Fruit fly (Drosophila melanogaster): ENCODE results near the gene CG8028.

Gene CG8028

DNA sequence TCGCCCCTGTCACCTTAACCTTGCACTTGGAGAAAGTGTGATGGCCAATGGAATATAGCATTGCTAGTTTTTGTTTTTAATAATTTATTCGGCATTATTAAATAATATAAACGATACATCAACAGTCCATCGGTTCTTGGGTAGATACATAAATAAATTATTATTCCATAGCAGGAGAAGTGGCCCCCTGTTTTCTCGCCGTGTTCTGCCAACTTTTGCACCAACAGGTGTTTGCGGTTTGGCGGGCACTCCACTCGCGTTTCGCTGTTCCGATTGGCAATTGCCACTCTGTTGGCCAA lies 43.6 kb upstream of the CG8028 start (continued):
- TF ChIP-seq unpg (GFP tag; optimal IDR thresholded peaks at IDR 0.05), result peak; percentile 85
- TF ChIP-seq CG10147 (GFP tag; optimal IDR thresholded peaks at IDR 0.05), result peak; percentile 79
- TF ChIP-seq tup (GFP tag; optimal IDR thresholded peaks at IDR 0.05), result peak; percentile 62
- TF ChIP-seq CG12659 (GFP tag; optimal IDR thresholded peaks at IDR 0.05), result peak; percentile 85
- TF ChIP-seq CG11247 (GFP tag; IDR thresholded peaks at IDR 0.05), result no peak
- peak; percentile 50 for TF ChIP-seq CG1602 (GFP tag; optimal IDR thresholded peaks at IDR 0.05)
- peak; percentile 95 for TF ChIP-seq Drgx (GFP tag; IDR thresholded peaks at IDR 0.05)
- TF ChIP-seq prd (optimal IDR thresholded peaks at IDR 0.05), result no peak
- peak; percentile 88 for TF ChIP-seq prd (GFP tag; IDR thresholded peaks at IDR 0.05)
- TF ChIP-seq ato (GFP tag; IDR thresholded peaks at IDR 0.05; ENCODE audit: partially characterized antibody), result no peak
- TF ChIP-seq repo (GFP tag; optimal IDR thresholded peaks at IDR 0.05), result peak; percentile 37
- TF ChIP-seq tgo (GFP tag; IDR thresholded peaks at IDR 0.05), result peak; percentile 79
- peak; percentile 81 for TF ChIP-seq CG9817 (tag; optimal IDR thresholded peaks at IDR 0.05)
- TF ChIP-seq cad (GFP tag; optimal IDR thresholded peaks at IDR 0.05), result no peak
- TF ChIP-seq CG31388 (GFP tag; optimal IDR thresholded peaks at IDR 0.05), result no peak
- peak; percentile 47; the same call in 1 of the 2 replicates for TF ChIP-seq Oaz (GFP tag; IDR thresholded peaks at IDR 0.05)
- TF ChIP-seq Spps (tag; optimal IDR thresholded peaks at IDR 0.05), result peak; percentile 51
- TF ChIP-seq CG7928 (GFP tag; optimal IDR thresholded peaks at IDR 0.05), result peak; percentile 56
- TF ChIP-seq Dbx (GFP tag; IDR thresholded peaks at IDR 0.05), result peak; percentile 93
- peak; percentile 65 for TF ChIP-seq CG11723 (GFP tag; optimal IDR thresholded peaks at IDR 0.05)
- TF ChIP-seq CG33557 (GFP tag; optimal IDR thresholded peaks at IDR 0.05), result no peak
- TF ChIP-seq CG9932 (GFP tag; IDR thresholded peaks at IDR 0.05), result peak; percentile 89
- TF ChIP-seq Aef1 (GFP tag; IDR thresholded peaks at IDR 0.05), result peak; percentile 75
- no peak for TF ChIP-seq Kr (GFP tag; optimal IDR thresholded peaks at IDR 0.05)
- TF ChIP-seq CG16813 (GFP tag; IDR thresholded peaks at IDR 0.05; ENCODE audit: partially characterized antibody), result no peak
- TF ChIP-seq Hr3 (GFP tag; optimal IDR thresholded peaks at IDR 0.05), result peak; percentile 77
- TF ChIP-seq CG8924 (tag; optimal IDR thresholded peaks at IDR 0.05), result peak; percentile 86
- TF ChIP-seq row (GFP tag; IDR thresholded peaks at IDR 0.05), result peak; percentile 89
- no peak for TF ChIP-seq sima (GFP tag; optimal IDR thresholded peaks at IDR 0.05)
- peak; percentile 79 for TF ChIP-seq CG6765 (GFP tag; optimal IDR thresholded peaks at IDR 0.05)
- TF ChIP-seq gfzf (GFP tag; optimal IDR thresholded peaks at IDR 0.05), result no peak
- TF ChIP-seq hkb (optimal IDR thresholded peaks at IDR 0.05), result no peak
- TF ChIP-seq hkb (GFP tag; IDR thresholded peaks at IDR 0.05), result peak; percentile 81
- TF ChIP-seq CG13123 (GFP tag; optimal IDR thresholded peaks at IDR 0.05), result peak; percentile 53
- peak; percentile 81 for TF ChIP-seq Taf1 (GFP tag; IDR thresholded peaks at IDR 0.05)
- peak; percentile 82 for TF ChIP-seq Blimp-1 (GFP tag; optimal IDR thresholded peaks at IDR 0.05)
- TF ChIP-seq bab2 (GFP tag; optimal IDR thresholded peaks at IDR 0.05), result peak; percentile 51
- TF ChIP-seq CG14014 (GFP tag; IDR thresholded peaks at IDR 0.05), result peak; percentile 70
- peak; percentile 56 for TF ChIP-seq Nf-YC (tag; optimal IDR thresholded peaks at IDR 0.05)
- no peak for TF ChIP-seq Dref (GFP tag; IDR thresholded peaks at IDR 0.05)
- peak; percentile 68 for TF ChIP-seq Ada2b (GFP tag; IDR thresholded peaks at IDR 0.05)
- no peak for TF ChIP-seq Lpt (GFP tag; optimal IDR thresholded peaks at IDR 0.05)
- peak; percentile 66 to 73 for TF ChIP-seq chif (GFP tag; optimal IDR thresholded peaks at IDR 0.05)
- no peak for TF ChIP-seq dati (GFP tag; IDR thresholded peaks at IDR 0.05)
- TF ChIP-seq CG15073 (GFP tag; optimal IDR thresholded peaks at IDR 0.05), result peak; percentile 10
- TF ChIP-seq Trl (optimal IDR thresholded peaks at IDR 0.05), result peak in 1 of 2 experiments; percentile 1
- peak; percentile 73 for TF ChIP-seq Trl (GFP tag; optimal IDR thresholded peaks at IDR 0.05)
- peak; percentile 77 for TF ChIP-seq CG10267 (tag; optimal IDR thresholded peaks at IDR 0.05)
- TF ChIP-seq CG7556 (GFP tag; optimal IDR thresholded peaks at IDR 0.05), result peak; percentile 79
- TF ChIP-seq CG6813 (GFP tag; optimal IDR thresholded peaks at IDR 0.05), result peak; percentile 87
- peak; percentile 38 for TF ChIP-seq Abd-B (GFP tag; optimal IDR thresholded peaks at IDR 0.05)
- peak; percentile 79 for TF ChIP-seq CG17829 (tag; optimal IDR thresholded peaks at IDR 0.05)
- peak; percentile 84 for TF ChIP-seq mam (GFP tag; optimal IDR thresholded peaks at IDR 0.05)
